Fruit fly (Drosophila melanogaster): ENCODE measurements around the gene CG16800.

CG16800 gene

dm6 chr2L:12966290-12966689 is at the start of gene CG16800:
Gene CG16800, plus strand, starts transcription at chr2L:12966590.
- TF ChIP-seq CG13204 (GFP tag; optimal IDR thresholded peaks at IDR 0.05) (no peak), Ets98B (GFP tag; IDR thresholded peaks at IDR 0.05) (no peak), D1 (tag; optimal IDR thresholded peaks at IDR 0.05) (no peak)

dm6 chr2L:12920791-12921190 is 45.6 kb upstream of the CG16800 start, which contains the start of gene ACXA:
Gene ACXA, plus strand, starts transcription at chr2L:12921091.
- no peak for TF ChIP-seq EcR (GFP tag; optimal IDR thresholded peaks at IDR 0.05)
- no peak for TF ChIP-seq CG4496 (GFP tag; IDR thresholded peaks at IDR 0.05)
- no peak for TF ChIP-seq Pif1A (GFP tag; optimal IDR thresholded peaks at IDR 0.05)
- TF ChIP-seq CG9948 (tag; optimal IDR thresholded peaks at IDR 0.05), result no peak
- no peak for TF ChIP-seq gl (tag; optimal IDR thresholded peaks at IDR 0.05)
- TF ChIP-seq CG8301 (tag; optimal IDR thresholded peaks at IDR 0.05), result no peak
- TF ChIP-seq rn (GFP tag; IDR thresholded peaks at IDR 0.05), result no peak
- no peak for TF ChIP-seq CG32121 (GFP tag; IDR thresholded peaks at IDR 0.05)
- no peak for TF ChIP-seq Ets98B (GFP tag; IDR thresholded peaks at IDR 0.05)
- no peak for TF ChIP-seq CG12605 (GFP tag; IDR thresholded peaks at IDR 0.05)
- TF ChIP-seq CG14655 (GFP tag; optimal IDR thresholded peaks at IDR 0.05), result no peak
- TF ChIP-seq D1 (tag; optimal IDR thresholded peaks at IDR 0.05), result no peak
- no peak for TF ChIP-seq fd96Ca (GFP tag; IDR thresholded peaks at IDR 0.05)
- no peak for TF ChIP-seq CG8159 (tag; optimal IDR thresholded peaks at IDR 0.05)
- TF ChIP-seq Pif1B (GFP tag; optimal IDR thresholded peaks at IDR 0.05), result no peak

dm6 chr2L:12925311-12925710 is 41.1 kb upstream of the CG16800 start, which contains the start of gene ACXE:
Gene ACXE, plus strand, starts transcription at chr2L:12925611.
- TF ChIP-seq CG9948 (tag; optimal IDR thresholded peaks at IDR 0.05), result no peak
- TF ChIP-seq Pif1B (GFP tag; optimal IDR thresholded peaks at IDR 0.05), result no peak
- TF ChIP-seq CG15710 (tag; optimal IDR thresholded peaks at IDR 0.05), result no peak
- no peak for TF ChIP-seq D1 (tag; optimal IDR thresholded peaks at IDR 0.05)
- no peak for TF ChIP-seq fd96Ca (GFP tag; IDR thresholded peaks at IDR 0.05)

dm6 chr2L:12932996-12933395 is 33.4 kb upstream of the CG16800 start:
- TF ChIP-seq CG34367 (tag; optimal IDR thresholded peaks at IDR 0.05) (peak; percentile 27), CG8159 (tag; optimal IDR thresholded peaks at IDR 0.05) (peak; percentile 66), CG13204 (GFP tag; optimal IDR thresholded peaks at IDR 0.05) (no peak), CG14655 (GFP tag; optimal IDR thresholded peaks at IDR 0.05) (peak; percentile 42)

- no peak for TF ChIP-seq CG9948 (tag; optimal IDR thresholded peaks at IDR 0.05)
- TF ChIP-seq CG17806 (tag; optimal IDR thresholded peaks at IDR 0.05), result no peak
- no peak for TF ChIP-seq CG34367 (tag; optimal IDR thresholded peaks at IDR 0.05)
- no peak for TF ChIP-seq fd96Ca (GFP tag; IDR thresholded peaks at IDR 0.05)
- no peak for TF ChIP-seq CG8159 (tag; optimal IDR thresholded peaks at IDR 0.05)
- TF ChIP-seq Pif1B (GFP tag; optimal IDR thresholded peaks at IDR 0.05), result no peak
- TF ChIP-seq Pif1A (GFP tag; optimal IDR thresholded peaks at IDR 0.05), result no peak
Measured at dm6 chr2L:12950682-12951081, 15.7 kb upstream of the CG16800 start.

- TF ChIP-seq CG17806 (tag; optimal IDR thresholded peaks at IDR 0.05), result no peak
- no peak for TF ChIP-seq CG32121 (GFP tag; IDR thresholded peaks at IDR 0.05)
- no peak for TF ChIP-seq CG8301 (tag; optimal IDR thresholded peaks at IDR 0.05)
- TF ChIP-seq Pif1A (GFP tag; optimal IDR thresholded peaks at IDR 0.05), result no peak
- TF ChIP-seq CG13204 (GFP tag; optimal IDR thresholded peaks at IDR 0.05), result no peak
- TF ChIP-seq Snoo (tag; optimal IDR thresholded peaks at IDR 0.05), result no peak
Measured at dm6 chr2L:12969569-12969968, 3.2 kb downstream of the CG16800 start.

dm6 chr2L:12974045-12974539 is 7.7 kb downstream of the CG16800 start, which contains the start of gene Vha68-2:
Gene Vha68-2, plus strand, starts transcription at chr2L:12974322.
- peak; percentile 52; the same call in 1 of the 2 replicates for TF ChIP-seq CG32121 (GFP tag; IDR thresholded peaks at IDR 0.05)
- peak; percentile 40 for TF ChIP-seq CG15710 (tag; optimal IDR thresholded peaks at IDR 0.05)
- peak; percentile 73 for TF ChIP-seq CG4496 (GFP tag; IDR thresholded peaks at IDR 0.05)
- peak; percentile 38 for TF ChIP-seq CG34367 (tag; optimal IDR thresholded peaks at IDR 0.05)
- peak; percentile 61 for TF ChIP-seq CG12605 (GFP tag; IDR thresholded peaks at IDR 0.05)
- TF ChIP-seq Ets98B (GFP tag; IDR thresholded peaks at IDR 0.05), result peak; percentile 25; the same call in 1 of the 2 replicates
- TF ChIP-seq EcR (GFP tag; optimal IDR thresholded peaks at IDR 0.05), result no peak
- no peak for TF ChIP-seq CG10348 (GFP tag; IDR thresholded peaks at IDR 0.05)
- TF ChIP-seq D1 (tag; optimal IDR thresholded peaks at IDR 0.05), result peak; percentile 55
- peak; percentile 51; the same call in 1 of the 3 replicates for TF ChIP-seq fd96Ca (GFP tag; IDR thresholded peaks at IDR 0.05)
- peak; percentile 73 for TF ChIP-seq Snoo (tag; optimal IDR thresholded peaks at IDR 0.05)
- TF ChIP-seq CG8159 (tag; optimal IDR thresholded peaks at IDR 0.05), result no peak
- no peak for TF ChIP-seq CG17806 (tag; optimal IDR thresholded peaks at IDR 0.05)

Measured in whole organism, pupa.